Fruit fly (Drosophila melanogaster): ENCODE results near the gene RpS13.

The RpS13 gene

DNA sequence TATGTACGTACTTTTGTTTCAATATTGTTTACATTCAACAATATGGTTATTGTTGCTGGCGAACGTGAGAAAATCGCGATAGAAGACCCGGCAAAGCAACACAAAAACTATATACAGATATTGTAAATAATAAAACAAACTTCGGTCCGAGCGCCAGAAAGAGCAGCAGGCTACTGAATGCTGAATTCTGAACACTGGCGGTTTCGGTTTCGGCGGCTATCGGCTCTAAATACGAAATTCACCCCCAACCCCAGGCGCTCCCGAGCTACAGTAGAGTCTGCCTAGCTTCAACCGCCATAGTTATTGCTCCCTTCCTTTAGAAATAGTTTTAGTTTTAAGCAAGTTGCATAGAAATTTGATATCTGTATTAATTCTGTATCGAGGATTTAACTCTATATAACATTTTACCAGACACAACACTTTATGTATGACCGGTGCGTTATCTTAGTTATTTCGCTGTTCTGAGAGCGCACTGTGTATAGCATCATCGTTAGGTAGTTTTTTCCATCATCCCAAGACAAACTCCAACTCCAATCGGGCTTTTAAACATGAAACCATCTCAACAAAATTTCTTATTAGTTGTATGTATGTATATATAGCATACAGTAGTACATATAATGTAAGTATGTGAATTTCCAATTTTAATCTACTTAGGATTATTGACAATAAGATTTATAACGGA lies 2.0 kb downstream of the RpS13 start, which contains the start of gene CG7627 (continued):
- no peak for TF ChIP-seq Neu2 (GFP tag; optimal IDR thresholded peaks at IDR 0.05; ENCODE audit: borderline replicate concordance)
- peak; percentile 57; the same call in 1 of the 2 replicates for TF ChIP-seq rib (GFP tag; IDR thresholded peaks at IDR 0.05)
- TF ChIP-seq fd96Cb (tag; optimal IDR thresholded peaks at IDR 0.05), result peak; percentile 68
- TF ChIP-seq CG4820 (GFP tag; optimal IDR thresholded peaks at IDR 0.05), result peak; percentile 72
- TF ChIP-seq repo (GFP tag; optimal IDR thresholded peaks at IDR 0.05), result peak; percentile 73
- TF ChIP-seq Xrp1 (GFP tag; IDR thresholded peaks at IDR 0.05), result peak; percentile 83
- no peak; the same call in 1 of the 2 replicates for TF ChIP-seq Dip2 (GFP tag; IDR thresholded peaks at IDR 0.05)
- TF ChIP-seq CG8089 (GFP tag; optimal IDR thresholded peaks at IDR 0.05), result peak; percentile 62
- TF ChIP-seq fd3F (GFP tag; optimal IDR thresholded peaks at IDR 0.05), result peak; percentile 60
- TF ChIP-seq CG10274 (GFP tag; optimal IDR thresholded peaks at IDR 0.05), result no peak
- peak; percentile 88 for TF ChIP-seq CG32532 (GFP tag; IDR thresholded peaks at IDR 0.05)
- no peak for TF ChIP-seq CG13123 (GFP tag; optimal IDR thresholded peaks at IDR 0.05)
- no peak for TF ChIP-seq tna (GFP tag; IDR thresholded peaks at IDR 0.05; ENCODE audit: partially characterized antibody)
- TF ChIP-seq oc (tag; optimal IDR thresholded peaks at IDR 0.05), result no peak
- TF ChIP-seq Dad (GFP tag; optimal IDR thresholded peaks at IDR 0.05), result peak; percentile 61
- TF ChIP-seq CG12391 (tag; optimal IDR thresholded peaks at IDR 0.05), result peak; percentile 77
- no peak for TF ChIP-seq crol (GFP tag; IDR thresholded peaks at IDR 0.05)
- peak; percentile 10 for TF ChIP-seq Bteb2 (GFP tag; optimal IDR thresholded peaks at IDR 0.05)
- peak; percentile 71 for TF ChIP-seq CG11504 (tag; optimal IDR thresholded peaks at IDR 0.05)
- peak in 1 of 2 experiments; percentile 82 for TF ChIP-seq insv (GFP tag; optimal IDR thresholded peaks at IDR 0.05)
- TF ChIP-seq CG7987 (GFP tag; optimal IDR thresholded peaks at IDR 0.05), result peak; percentile 38
- TF ChIP-seq lola (GFP tag; optimal IDR thresholded peaks at IDR 0.05), result peak in 1 of 3 experiments; percentile 43
- peak; percentile 65 for TF ChIP-seq Myb (GFP tag; optimal IDR thresholded peaks at IDR 0.05)
- peak; percentile 89 for TF ChIP-seq lilli (GFP tag; optimal IDR thresholded peaks at IDR 0.05)
- no peak for TF ChIP-seq BEAF-32 (GFP tag; optimal IDR thresholded peaks at IDR 0.05)
- TF ChIP-seq Doc2 (GFP tag; IDR thresholded peaks at IDR 0.05), result peak; percentile 21; the same call in 1 of the 2 replicates
- TF ChIP-seq ab (GFP tag; optimal IDR thresholded peaks at IDR 0.05), result peak; percentile 72
- TF ChIP-seq ash1 (GFP tag; optimal IDR thresholded peaks at IDR 0.05), result no peak
- TF ChIP-seq CG6791 (GFP tag; IDR thresholded peaks at IDR 0.05; ENCODE audit: partially characterized antibody), result no peak
- peak in 1 of 2 experiments; percentile 15 for TF ChIP-seq Hr78 (GFP tag; optimal IDR thresholded peaks at IDR 0.05)
- TF ChIP-seq trh (GFP tag; optimal IDR thresholded peaks at IDR 0.05), result peak; percentile 34
- no peak for TF ChIP-seq Trl (optimal IDR thresholded peaks at IDR 0.05)
- TF ChIP-seq Trl (GFP tag; optimal IDR thresholded peaks at IDR 0.05), result peak; percentile 71
- peak; percentile 75 for TF ChIP-seq CG6689 (GFP tag; IDR thresholded peaks at IDR 0.05)
- TF ChIP-seq trem (tag; optimal IDR thresholded peaks at IDR 0.05), result peak; percentile 25
- no peak for TF ChIP-seq CG2129 (GFP tag; IDR thresholded peaks at IDR 0.05; ENCODE audit: partially characterized antibody)
- TF ChIP-seq CG11560 (tag; IDR thresholded peaks at IDR 0.05), result peak; percentile 63; the same call in 2 of the 3 replicates
- TF ChIP-seq CG11456 (GFP tag; IDR thresholded peaks at IDR 0.05), result peak; percentile 88
- peak; percentile 53 for TF ChIP-seq CG15514 (GFP tag; optimal IDR thresholded peaks at IDR 0.05)
- peak; percentile 82 for TF ChIP-seq BtbVII (GFP tag; optimal IDR thresholded peaks at IDR 0.05)
- peak; percentile 76 for TF ChIP-seq CG34376 (GFP tag; optimal IDR thresholded peaks at IDR 0.05)
- TF ChIP-seq ems (GFP tag; optimal IDR thresholded peaks at IDR 0.05), result peak; percentile 67
- TF ChIP-seq org-1 (GFP tag; optimal IDR thresholded peaks at IDR 0.05), result peak; percentile 59
- TF ChIP-seq CG10462 (GFP tag; optimal IDR thresholded peaks at IDR 0.05), result peak; percentile 45
- TF ChIP-seq CG32772 (GFP tag; IDR thresholded peaks at IDR 0.05), result peak; percentile 56
- TF ChIP-seq Opbp (GFP tag; IDR thresholded peaks at IDR 0.05; ENCODE audit: partially characterized antibody), result no peak
- TF ChIP-seq Ptx1 (GFP tag; IDR thresholded peaks at IDR 0.05), result peak; percentile 83
- peak; percentile 94 for TF ChIP-seq row (GFP tag; IDR thresholded peaks at IDR 0.05)
- TF ChIP-seq CG6765 (GFP tag; optimal IDR thresholded peaks at IDR 0.05), result peak; percentile 67

Data from whole organism, embryonic.